Worm (Caenorhabditis elegans) whole organism, late embryonic: ENCODE measurements around the gene Y60A3A.21.

Experiments
- C08G9.2 ChIP-seq: sonication (generic microtip); optimal IDR thresholded peaks from 2 replicates; lab custom pipeline; 2016; ENCODE audit warnings: mild to moderate bottlenecking, missing genetic modification characterization, moderate library complexity, missing compliant biosample characterization
- F13H6.1 ChIP-seq: sonication (generic microtip); optimal IDR thresholded peaks from 2 replicates; lab custom pipeline; 2016; ENCODE audit warnings: missing genetic modification characterization, missing compliant biosample characterization
- K09A11.1 ChIP-seq: sonication (generic microtip); optimal IDR thresholded peaks from 2 replicates; lab custom pipeline; 2017; ENCODE audit warnings: antibody characterized with exemption, mild to moderate bottlenecking, missing genetic modification characterization, missing compliant biosample characterization; ENCODE audit not compliant: insufficient read depth
- T23F11.4 ChIP-seq: fragments of 200-800 bp; sonication (Bioruptor generic); optimal IDR thresholded peaks from 2 replicates; lab custom pipeline; 2018; ENCODE audit warnings: mild to moderate bottlenecking, missing genetic modification characterization, missing compliant biosample characterization
- Y22D7AL.16 ChIP-seq: sonication (generic microtip); optimal IDR thresholded peaks from 2 replicates; lab custom pipeline; 2016; ENCODE audit warnings: missing genetic modification characterization, missing compliant biosample characterization
- ahr-1 ChIP-seq: sonication (generic microtip); optimal IDR thresholded peaks from 2 replicates; lab custom pipeline; 2016; ENCODE audit warnings: missing genetic modification characterization, missing compliant biosample characterization
- ceh-18 ChIP-seq: sonication (generic microtip); optimal IDR thresholded peaks from 2 replicates; lab custom pipeline; 2016; ENCODE audit warnings: missing genetic modification characterization, missing compliant biosample characterization
- ceh-2 ChIP-seq: sonication (generic microtip); optimal IDR thresholded peaks from 2 replicates; lab custom pipeline; 2016; ENCODE audit warnings: missing genotype, missing genetic modification characterization, missing compliant biosample characterization
- ceh-31 ChIP-seq: sonication (generic microtip); optimal IDR thresholded peaks from 2 replicates; lab custom pipeline; 2016; ENCODE audit warnings: missing genetic modification characterization, missing compliant biosample characterization
- ceh-34 ChIP-seq: sonication (generic microtip); optimal IDR thresholded peaks from 2 replicates; lab custom pipeline; 2016; ENCODE audit warnings: mild to moderate bottlenecking, missing genetic modification characterization, missing compliant biosample characterization
- ceh-45 ChIP-seq: fragments of 200-800 bp; sonication (Bioruptor generic); IDR thresholded peaks from 2 replicates; pipeline ENCODE4 v1.3.6; 2022; ENCODE audit warnings: missing genetic modification reagents, missing genetic modification characterization, missing compliant biosample characterization
- ceh-48 ChIP-seq: sonication (generic microtip); optimal IDR thresholded peaks from 2 replicates; lab custom pipeline; 2016; ENCODE audit warnings: missing genetic modification characterization, inconsistent platforms, missing compliant biosample characterization
- ceh-6 ChIP-seq: fragments of 200-800 bp; sonication (Bioruptor generic); optimal IDR thresholded peaks from 2 replicates; lab custom pipeline; 2018; ENCODE audit warnings: mild to moderate bottlenecking, missing genetic modification characterization, missing compliant biosample characterization
- dve-1 ChIP-seq: sonication (generic microtip); optimal IDR thresholded peaks from 2 replicates; lab custom pipeline; 2017; ENCODE audit warnings: antibody characterized with exemption, mild to moderate bottlenecking, missing genetic modification characterization, missing compliant biosample characterization
- elt-2 ChIP-seq: sonication (generic microtip); optimal IDR thresholded peaks from 2 replicates; lab custom pipeline; 2016; ENCODE audit warnings: missing genetic modification reagents, missing genetic modification characterization, missing compliant biosample characterization
- elt-4 ChIP-seq: sonication (generic microtip); optimal IDR thresholded peaks from 2 replicates; lab custom pipeline; 2016; ENCODE audit warnings: missing genetic modification characterization, missing compliant biosample characterization
- ets-4 ChIP-seq: sonication (generic microtip); optimal IDR thresholded peaks from 2 replicates; lab custom pipeline; 2016; ENCODE audit warnings: missing genetic modification characterization, missing compliant biosample characterization
- eyg-1 ChIP-seq: sonication (generic microtip); optimal IDR thresholded peaks from 2 replicates; lab custom pipeline; 2016; ENCODE audit warnings: missing genotype, missing genetic modification characterization, missing compliant biosample characterization
- fax-1 ChIP-seq: sonication (generic microtip); optimal IDR thresholded peaks from 2 replicates; lab custom pipeline; 2016; ENCODE audit warnings: missing genotype, missing genetic modification characterization, missing compliant biosample characterization
- fkh-10 ChIP-seq: fragments of 150-350 bp; optimal IDR thresholded peaks from 2 replicates; lab custom pipeline; 2014; ENCODE audit warnings: missing biosample characterization, missing genetic modification reagents, missing genetic modification characterization
- fkh-6 ChIP-seq: sonication (generic microtip); optimal IDR thresholded peaks from 2 replicates; lab custom pipeline; 2016; ENCODE audit warnings: missing genetic modification characterization, missing compliant biosample characterization
- hlh-30 ChIP-seq: sonication (generic microtip); optimal IDR thresholded peaks from 2 replicates; lab custom pipeline; 2017; ENCODE audit warnings: antibody characterized with exemption, missing genetic modification characterization, missing compliant biosample characterization; ENCODE audit not compliant: insufficient read depth
- madf-2 ChIP-seq: sonication (generic microtip); optimal IDR thresholded peaks from 2 replicates; lab custom pipeline; 2017; ENCODE audit warnings: missing genetic modification characterization, missing compliant biosample characterization
- mec-3 ChIP-seq: sonication (generic microtip); optimal IDR thresholded peaks from 2 replicates; lab custom pipeline; 2016; ENCODE audit warnings: borderline replicate concordance, missing genetic modification characterization, missing compliant biosample characterization
- nhr-11 ChIP-seq: fragments of 150-350 bp; optimal IDR thresholded peaks from 2 replicates; lab custom pipeline; 2014; ENCODE audit warnings: missing biosample characterization, missing genetic modification characterization
- nhr-232 ChIP-seq: sonication (generic microtip); optimal IDR thresholded peaks from 2 replicates; lab custom pipeline; 2016; ENCODE audit warnings: missing genetic modification characterization, missing compliant biosample characterization
- odd-2 ChIP-seq: sonication (generic microtip); optimal IDR thresholded peaks from 2 replicates; lab custom pipeline; 2017; ENCODE audit warnings: antibody characterized with exemption, mild to moderate bottlenecking, missing genetic modification characterization, missing compliant biosample characterization
- pax-1 ChIP-seq: fragments of 150-350 bp; optimal IDR thresholded peaks from 2 replicates; lab custom pipeline; 2014; ENCODE audit warnings: missing biosample characterization, missing genetic modification characterization
- pha-2 ChIP-seq: sonication (generic microtip); optimal IDR thresholded peaks from 2 replicates; lab custom pipeline; 2017; ENCODE audit warnings: mild to moderate bottlenecking, missing genetic modification characterization, missing compliant biosample characterization
- pha-4 ChIP-seq: fragments of 150-350 bp; optimal IDR thresholded peaks from 2 replicates; lab custom pipeline; 2018; ENCODE audit warnings: missing biosample characterization, missing genetic modification reagents, missing genetic modification characterization
- pros-1 ChIP-seq: fragments of 150-350 bp; optimal IDR thresholded peaks from 2 replicates; lab custom pipeline; 2014; ENCODE audit warnings: missing biosample characterization, missing genetic modification reagents, missing genetic modification characterization
- rnt-1 ChIP-seq: sonication (generic microtip); optimal IDR thresholded peaks from 2 replicates; lab custom pipeline; 2016; ENCODE audit warnings: missing genetic modification characterization, missing compliant biosample characterization
- sdc-2 ChIP-seq: sonication (generic microtip); optimal IDR thresholded peaks from 2 replicates; lab custom pipeline; 2016; ENCODE audit warnings: missing genotype, missing genetic modification characterization, missing compliant biosample characterization
- syd-9 ChIP-seq: sonication (generic microtip); optimal IDR thresholded peaks from 2 replicates; lab custom pipeline; 2016; ENCODE audit warnings: mild to moderate bottlenecking, missing genetic modification characterization, moderate library complexity, missing compliant biosample characterization
- tbx-7 ChIP-seq: sonication (generic microtip); optimal IDR thresholded peaks from 2 replicates; lab custom pipeline; 2016; ENCODE audit warnings: missing genotype, missing genetic modification characterization, missing compliant biosample characterization
- unc-3 ChIP-seq, 2 experiments: fragments of 200-800 bp in 1 of 2; sonication (Bioruptor generic) in 1 of 2; sonication (generic microtip) in 1 of 2; conservative IDR thresholded peaks in 1 of 2; optimal IDR thresholded peaks in 1 of 2; 2 replicates each; pipeline versions ENCODE4 v1.3.6 to Lab custom; 2016 to 2022; ENCODE audit warnings: missing compliant biosample characterization in 2 of 2, missing genetic modification characterization in 2 of 2, missing genetic modification reagents in 1 of 2
- zip-5 ChIP-seq: sonication (generic microtip); optimal IDR thresholded peaks from 2 replicates; lab custom pipeline; 2016; ENCODE audit warnings: missing genetic modification characterization, missing compliant biosample characterization
- ztf-16 ChIP-seq: sonication (generic microtip); optimal IDR thresholded peaks from 2 replicates; lab custom pipeline; 2017; ENCODE audit warnings: missing genetic modification characterization, missing compliant biosample characterization

Gene Y60A3A.21

DNA sequence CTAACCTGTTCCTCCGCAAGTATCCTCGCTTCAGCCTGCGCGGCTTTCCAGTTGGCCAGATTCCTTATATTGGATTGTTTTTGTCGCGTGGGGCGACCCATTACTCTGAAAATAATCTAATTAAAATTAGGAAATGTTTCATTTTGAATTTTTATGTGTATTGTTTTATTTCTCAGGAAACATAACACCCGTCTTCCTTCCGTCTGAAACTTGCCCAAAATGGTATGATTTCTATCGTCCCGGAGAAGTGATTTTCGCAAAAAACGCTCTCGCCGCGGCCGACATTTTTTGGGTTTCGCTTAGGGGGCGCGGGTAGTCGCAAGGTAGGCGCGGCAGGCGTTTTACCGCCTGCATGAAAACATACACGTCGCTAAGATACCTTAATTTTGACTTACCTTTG lies 25.5 kb upstream of the Y60A3A.21 start, which contains the start of gene clec-260:
clec-260 (minus strand) TSS at position 101 of the 400 bp plus-strand sequence.
- no peak for TF ChIP-seq hlh-30 (tag; lab: Kevin White, UChicago)
- no peak for TF ChIP-seq ahr-1
- no peak for TF ChIP-seq zip-5 (tag; lab: Kevin White, UChicago)
- no peak for TF ChIP-seq mec-3 (tag; lab: Kevin White, UChicago)
- TF ChIP-seq tbx-7 (tag; lab: Kevin White, UChicago) = no peak
- TF ChIP-seq fkh-6 (tag; lab: Kevin White, UChicago) = no peak
- TF ChIP-seq ceh-6 (GFP tag; lab: Kevin White, UChicago) = no peak
- TF ChIP-seq madf-2 (tag; lab: Kevin White, UChicago) = no peak

DNA sequence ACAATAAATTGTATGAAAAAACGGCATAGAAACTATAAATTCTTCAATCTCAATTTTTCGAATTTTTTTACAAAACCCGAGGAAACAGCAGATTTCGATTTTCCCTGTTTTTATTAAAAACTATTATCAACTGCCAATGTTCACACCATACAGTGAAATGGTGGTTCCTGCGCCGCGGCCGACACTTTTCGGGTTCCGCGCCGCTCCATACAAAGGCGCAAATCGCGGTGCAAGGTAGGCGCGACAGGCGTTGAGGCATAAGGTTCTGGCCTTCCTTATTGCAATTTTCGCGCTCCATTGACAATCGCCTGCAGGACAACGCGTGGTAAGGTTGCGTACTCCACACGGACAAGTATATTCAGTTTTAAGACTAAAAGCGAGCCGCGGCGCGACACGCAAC lies 25.0 kb upstream of the Y60A3A.21 start:
- TF ChIP-seq ceh-31 = no peak
- no peak for TF ChIP-seq ceh-45 (GFP tag; lab: Robert Waterston, UW)
- no peak for TF ChIP-seq ceh-2 (tag; lab: Kevin White, UChicago)
- TF ChIP-seq eyg-1 (tag; lab: Kevin White, UChicago) = no peak
- TF ChIP-seq ztf-16 (tag; lab: Kevin White, UChicago) = no peak
- TF ChIP-seq ceh-48 (tag; lab: Kevin White, UChicago) = no peak
- TF ChIP-seq pros-1 (tag; lab: Kevin White, UChicago) = no peak
- TF ChIP-seq C08G9.2 (tag; lab: Kevin White, UChicago) = no peak
- no peak for TF ChIP-seq odd-2 (tag; lab: Kevin White, UChicago)
- TF ChIP-seq rnt-1 (tag; lab: Kevin White, UChicago) = no peak
- TF ChIP-seq Y22D7AL.16 (tag; lab: Kevin White, UChicago) = no peak
- TF ChIP-seq ets-4 (tag; lab: Kevin White, UChicago) = no peak
- TF ChIP-seq pha-2 = no peak
- TF ChIP-seq syd-9 (tag; lab: Kevin White, UChicago) = no peak
- no peak for TF ChIP-seq K09A11.1 (tag; lab: Kevin White, UChicago)
- no peak for TF ChIP-seq ahr-1
- no peak for TF ChIP-seq ceh-18 (tag; lab: Kevin White, UChicago)

DNA sequence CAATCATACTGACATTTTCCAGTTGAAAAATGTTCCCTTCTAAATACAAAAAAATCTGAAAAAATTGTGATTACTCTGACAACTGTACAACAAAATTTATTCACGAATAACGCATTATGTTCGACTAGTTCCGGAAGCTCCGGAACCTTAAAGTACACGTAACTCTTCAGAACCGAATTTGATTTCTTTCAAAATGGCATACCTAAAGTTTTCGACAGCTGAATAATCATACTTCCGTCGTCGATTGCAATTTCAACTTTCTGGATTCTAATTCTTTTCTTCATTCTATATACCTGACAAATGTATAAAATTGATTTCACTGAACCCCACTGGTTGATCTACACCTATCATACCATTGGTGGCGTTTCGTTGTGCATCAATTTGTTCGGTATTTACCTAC lies 24.1 kb upstream of the Y60A3A.21 start, which contains the start of gene sri-67:
sri-67 (plus strand) TSS at position 301 of the 400 bp plus-strand sequence.
- no peak for TF ChIP-seq elt-4 (tag; lab: Kevin White, UChicago)

DNA sequence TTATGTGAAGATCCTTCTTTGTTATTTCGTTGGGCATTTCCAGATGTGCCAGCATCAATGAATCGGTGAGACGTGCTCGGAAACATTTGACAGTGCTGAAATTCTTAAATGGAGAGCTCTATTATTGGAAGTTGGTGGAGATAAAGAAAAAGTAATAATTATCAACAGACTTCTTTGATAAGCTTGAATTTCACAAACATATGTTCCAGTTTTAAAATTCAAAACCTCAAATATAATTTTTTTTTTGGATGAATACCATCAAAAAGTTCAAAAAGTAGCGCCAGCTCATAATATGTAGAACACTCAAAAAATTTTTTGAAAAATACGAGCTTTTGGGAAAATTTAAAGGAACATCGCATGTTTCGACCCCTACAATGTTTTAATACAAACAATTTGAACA lies 17.7 kb upstream of the Y60A3A.21 start, which contains the start of gene Y60A3A.25:
Y60A3A.25 (minus strand) TSS at position 101 of the 400 bp plus-strand sequence.
- TF ChIP-seq pax-1 (tag; lab: Kevin White, UChicago) = no peak
- TF ChIP-seq fax-1 (tag; lab: Kevin White, UChicago) = no peak
- TF ChIP-seq T23F11.4 (GFP tag; lab: Kevin White, UChicago) = no peak
- TF ChIP-seq sdc-2 = no peak
- no peak for TF ChIP-seq nhr-232 (tag; lab: Kevin White, UChicago)

DNA sequence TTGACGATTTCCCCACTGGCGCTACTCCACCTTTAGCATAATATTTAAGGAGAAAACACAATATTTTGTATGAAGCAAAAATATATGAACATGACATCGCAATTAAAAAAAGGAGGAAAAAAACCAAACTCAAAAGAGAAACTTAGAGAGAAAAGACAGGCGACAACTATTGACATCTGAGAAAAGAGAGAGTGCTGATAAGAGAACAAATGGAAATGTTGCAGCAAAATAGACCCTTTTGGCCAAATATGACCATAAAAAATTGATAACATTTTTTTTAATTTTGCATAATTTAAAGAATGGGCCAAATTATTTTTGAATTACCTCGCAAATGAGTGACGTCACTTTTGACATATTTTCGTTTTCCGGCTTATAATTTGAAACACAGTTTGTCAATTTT lies 17.1 kb upstream of the Y60A3A.21 start:
- no peak for TF ChIP-seq dve-1 (tag; lab: Kevin White, UChicago)
- no peak for TF ChIP-seq ceh-34 (tag; lab: Kevin White, UChicago)
- no peak for TF ChIP-seq fkh-10 (GFP tag; lab: Kevin White, UChicago)
- TF ChIP-seq syd-9 (tag; lab: Kevin White, UChicago) = no peak
- no peak for TF ChIP-seq ceh-18 (tag; lab: Kevin White, UChicago)
- no peak for TF ChIP-seq fkh-6 (tag; lab: Kevin White, UChicago)
- no peak for TF ChIP-seq elt-2 (tag; lab: Kevin White, UChicago)
- no peak for TF ChIP-seq pha-4 (tag; lab: Kevin White, UChicago)
- no peak for TF ChIP-seq unc-3 (GFP tag; conservative IDR thresholded peaks at IDR 0.05; lab: Robert Waterston, UW)
- TF ChIP-seq unc-3 (tag; optimal IDR thresholded peaks at IDR 0.05; lab: Kevin White, UChicago) = no peak
- no peak for TF ChIP-seq ceh-48 (tag; lab: Kevin White, UChicago)
- TF ChIP-seq pax-1 (tag; lab: Kevin White, UChicago) = no peak
- TF ChIP-seq fax-1 (tag; lab: Kevin White, UChicago) = no peak
- no peak for TF ChIP-seq nhr-11
- no peak for TF ChIP-seq nhr-232 (tag; lab: Kevin White, UChicago)
- TF ChIP-seq pros-1 (tag; lab: Kevin White, UChicago) = no peak
- TF ChIP-seq F13H6.1 (tag; lab: Kevin White, UChicago) = no peak
- no peak for TF ChIP-seq mec-3 (tag; lab: Kevin White, UChicago)
- TF ChIP-seq ceh-6 (GFP tag; lab: Kevin White, UChicago) = no peak
- TF ChIP-seq pha-2 = no peak
